Worm (Caenorhabditis elegans) whole organism, mixed stage, embryonic: Measurements from ENCODE around the gene T13F2.2.

Source experiments
- M03D4.4 ChIP-seq: sonication (generic microtip); optimal IDR thresholded peaks from 2 replicates; lab custom pipeline; 2017; ENCODE audit warnings: mild to moderate bottlenecking, missing genetic modification characterization, missing compliant biosample characterization
- blmp-1 ChIP-seq: fragments of 150-350 bp; optimal IDR thresholded peaks from 2 replicates; lab custom pipeline; 2014; ENCODE audit warnings: missing biosample characterization, missing genetic modification characterization
- ceh-39 ChIP-seq: fragments of 150-350 bp; optimal IDR thresholded peaks from 2 replicates; lab custom pipeline; 2014; ENCODE audit warnings: missing biosample characterization, missing genetic modification characterization
- ceh-43 ChIP-seq: fragments of 200-800 bp; sonication (Bioruptor generic); optimal IDR thresholded peaks from 2 replicates; lab custom pipeline; 2018; ENCODE audit warnings: mild to moderate bottlenecking, missing genetic modification characterization, moderate library complexity, missing compliant biosample characterization
- ceh-83 ChIP-seq: fragments of 200-800 bp; sonication (Bioruptor generic); optimal IDR thresholded peaks from 2 replicates; lab custom pipeline; 2018; ENCODE audit warnings: mild to moderate bottlenecking, missing genetic modification characterization, missing compliant biosample characterization
- ces-1 ChIP-seq: fragments of 150-350 bp; optimal IDR thresholded peaks from 2 replicates; lab custom pipeline; 2014; ENCODE audit warnings: missing biosample characterization, missing genetic modification reagents, missing genetic modification characterization
- cnd-1 ChIP-seq: fragments of 200-800 bp; sonication (Bioruptor generic); optimal IDR thresholded peaks from 2 replicates; lab custom pipeline; 2018; ENCODE audit warnings: mild to moderate bottlenecking, missing genetic modification characterization, missing compliant biosample characterization
- drap-1 ChIP-seq: fragments of 200-800 bp; sonication (Bioruptor generic); optimal IDR thresholded peaks from 3 replicates; lab custom pipeline; 2018; ENCODE audit warnings: mild to moderate bottlenecking, missing genetic modification characterization, missing compliant biosample characterization
- elt-1 ChIP-seq: sonication (generic microtip); optimal IDR thresholded peaks from 2 replicates; lab custom pipeline; 2017; ENCODE audit warnings: missing genetic modification characterization, mild to moderate bottlenecking, missing compliant biosample characterization, antibody characterized with exemption, moderate library complexity, borderline replicate concordance; ENCODE audit not compliant: insufficient read depth
- elt-3 ChIP-seq: fragments of 150-350 bp; optimal IDR thresholded peaks from 2 replicates; lab custom pipeline; 2014; ENCODE audit warnings: missing biosample characterization, missing genetic modification characterization
- flh-1 ChIP-seq: fragments of 200-800 bp; sonication (Bioruptor generic); optimal IDR thresholded peaks from 2 replicates; lab custom pipeline; 2018; ENCODE audit warnings: mild to moderate bottlenecking, missing genetic modification characterization, moderate library complexity, missing compliant biosample characterization
- ham-2 ChIP-seq: fragments of 200-800 bp; sonication (Bioruptor generic); optimal IDR thresholded peaks from 2 replicates; lab custom pipeline; 2018; ENCODE audit warnings: mild to moderate bottlenecking, missing genetic modification characterization, missing compliant biosample characterization
- hlh-1 ChIP-seq: fragments of 150-350 bp; optimal IDR thresholded peaks from 2 replicates; lab custom pipeline; 2014; ENCODE audit warnings: missing biosample characterization, missing genetic modification reagents, missing genetic modification characterization
- lin-13 ChIP-seq: fragments of 150-350 bp; optimal IDR thresholded peaks from 2 replicates; lab custom pipeline; 2014; ENCODE audit warnings: missing biosample characterization, missing genetic modification characterization
- lin-32 ChIP-seq: fragments of 200-800 bp; sonication (Bioruptor generic); optimal IDR thresholded peaks from 2 replicates; lab custom pipeline; 2018; ENCODE audit warnings: mild to moderate bottlenecking, missing genetic modification characterization, missing compliant biosample characterization
- lsy-2 ChIP-seq: fragments of 150-350 bp; optimal IDR thresholded peaks from 2 replicates; lab custom pipeline; 2014; ENCODE audit warnings: missing biosample characterization, missing genetic modification characterization
- mab-5 ChIP-seq: fragments of 150-350 bp; optimal IDR thresholded peaks from 2 replicates; lab custom pipeline; 2014; ENCODE audit warnings: missing biosample characterization, missing genetic modification characterization
- mep-1 ChIP-seq: fragments of 150-350 bp; optimal IDR thresholded peaks from 2 replicates; lab custom pipeline; 2017; ENCODE audit warnings: missing biosample characterization, missing genetic modification reagents, missing genetic modification characterization, inconsistent platforms
- mls-2 ChIP-seq: sonication (generic microtip); optimal IDR thresholded peaks from 2 replicates; lab custom pipeline; 2016; ENCODE audit warnings: mild to moderate bottlenecking, missing genetic modification characterization, moderate library complexity, missing compliant biosample characterization
- nhr-2 ChIP-seq: fragments of 150-350 bp; optimal IDR thresholded peaks from 2 replicates; lab custom pipeline; 2014; ENCODE audit warnings: missing biosample characterization, missing genetic modification characterization
- nhr-237 ChIP-seq: fragments of 150-350 bp; optimal IDR thresholded peaks from 2 replicates; lab custom pipeline; 2014; ENCODE audit warnings: missing biosample characterization, missing genetic modification characterization
- nhr-28 ChIP-seq: fragments of 150-350 bp; optimal IDR thresholded peaks from 2 replicates; lab custom pipeline; 2014; ENCODE audit warnings: missing biosample characterization, missing genetic modification characterization
- nhr-76 ChIP-seq: sonication (generic microtip); optimal IDR thresholded peaks from 2 replicates; lab custom pipeline; 2017; ENCODE audit warnings: missing biosample characterization, missing genetic modification characterization
- pha-4 ChIP-seq: fragments of 150-350 bp; optimal IDR thresholded peaks from 2 replicates; lab custom pipeline; 2018; ENCODE audit warnings: missing biosample characterization, missing genetic modification reagents, missing genetic modification characterization
- sem-2 ChIP-seq: fragments of 200-800 bp; sonication (Bioruptor generic); optimal IDR thresholded peaks from 2 replicates; lab custom pipeline; 2018; ENCODE audit warnings: mild to moderate bottlenecking, missing genetic modification characterization, missing compliant biosample characterization
- snpc-4 ChIP-seq: fragments of 150-350 bp; optimal IDR thresholded peaks from 2 replicates; lab custom pipeline; 2014; ENCODE audit warnings: missing biosample characterization, missing genetic modification characterization
- sptf-1 ChIP-seq: sonication (generic microtip); optimal IDR thresholded peaks from 2 replicates; lab custom pipeline; 2017; ENCODE audit warnings: mild to moderate bottlenecking, missing genetic modification characterization, moderate library complexity, missing compliant biosample characterization
- tbx-8 ChIP-seq: fragments of 200-800 bp; sonication (Bioruptor generic); optimal IDR thresholded peaks from 2 replicates; lab custom pipeline; 2018; ENCODE audit warnings: mild to moderate bottlenecking, missing genetic modification characterization, moderate library complexity, missing compliant biosample characterization
- unc-120 ChIP-seq: sonication (generic microtip); optimal IDR thresholded peaks from 2 replicates; lab custom pipeline; 2017; ENCODE audit warnings: missing genetic modification characterization, missing compliant biosample characterization; ENCODE audit not compliant: poor library complexity, severe bottlenecking
- unc-39 ChIP-seq: fragments of 150-350 bp; optimal IDR thresholded peaks from 2 replicates; lab custom pipeline; 2014; ENCODE audit warnings: missing biosample characterization, missing genetic modification characterization
- unc-62 ChIP-seq: fragments of 150-350 bp; optimal IDR thresholded peaks from 2 replicates; lab custom pipeline; 2014; ENCODE audit warnings: missing biosample characterization, missing genetic modification reagents, missing genetic modification characterization
- zip-8 ChIP-seq: fragments of 150-350 bp; optimal IDR thresholded peaks from 2 replicates; lab custom pipeline; 2014; ENCODE audit warnings: missing biosample characterization, missing genetic modification characterization
- ztf-11 ChIP-seq: fragments of 150-350 bp; optimal IDR thresholded peaks from 2 replicates; lab custom pipeline; 2014; ENCODE audit warnings: missing biosample characterization, missing genetic modification characterization

Gene T13F2.2

ce11 chrIV:9790708-9791107 lies 6.4 kb downstream of the T13F2.2 start:
- TF ChIP-seq zip-8, result no peak
- TF ChIP-seq ceh-39 (tag; lab: Kevin White, UChicago), result no peak
- no peak for TF ChIP-seq unc-39 (tag; lab: Kevin White, UChicago)
- no peak for TF ChIP-seq mls-2 (tag; lab: Kevin White, UChicago)
- no peak for TF ChIP-seq ztf-11 (tag; lab: Kevin White, UChicago)
- TF ChIP-seq lin-32 (GFP tag; lab: Kevin White, UChicago), result no peak
- no peak for TF ChIP-seq ceh-83 (GFP tag; lab: Kevin White, UChicago)
- TF ChIP-seq M03D4.4, result no peak
- TF ChIP-seq cnd-1 (tag; lab: Kevin White, UChicago), result no peak
- TF ChIP-seq lin-13 (tag; lab: Kevin White, UChicago), result no peak
- TF ChIP-seq snpc-4 (tag; lab: Kevin White, UChicago), result no peak
- no peak for TF ChIP-seq nhr-28 (tag; lab: Kevin White, UChicago)

ce11 chrIV:9789496-9789895 lies 7.7 kb downstream of the T13F2.2 start, which contains the start of gene T13F2.4:
Gene T13F2.4, plus strand, starts transcription at chrIV:9789796.
- TF ChIP-seq nhr-2 (tag; lab: Kevin White, UChicago) (no peak), nhr-28 (tag; lab: Kevin White, UChicago) (no peak), ceh-39 (tag; lab: Kevin White, UChicago) (no peak), pha-4 (tag; lab: Kevin White, UChicago) (no peak), unc-39 (tag; lab: Kevin White, UChicago) (no peak), ceh-83 (GFP tag; lab: Kevin White, UChicago) (no peak), lsy-2 (no peak), unc-120 (tag; lab: Kevin White, UChicago) (no peak), sptf-1 (no peak), mab-5 (tag; lab: Kevin White, UChicago) (no peak), drap-1 (GFP tag; lab: Kevin White, UChicago) (no peak), blmp-1 (tag; lab: Kevin White, UChicago) (no peak)

- TF ChIP-seq lsy-2, result no peak
- TF ChIP-seq nhr-76 (tag; lab: Kevin White, UChicago), result no peak
- no peak for TF ChIP-seq unc-39 (tag; lab: Kevin White, UChicago)
- TF ChIP-seq elt-1, result no peak
- TF ChIP-seq mep-1 (tag; lab: Kevin White, UChicago), result no peak
- no peak for TF ChIP-seq drap-1 (GFP tag; lab: Kevin White, UChicago)
- TF ChIP-seq sptf-1, result no peak
- no peak for TF ChIP-seq unc-62
- no peak for TF ChIP-seq sem-2 (GFP tag; lab: Kevin White, UChicago)
- no peak for TF ChIP-seq flh-1 (GFP tag; lab: Kevin White, UChicago)
- no peak for TF ChIP-seq ham-2
- TF ChIP-seq ztf-11 (tag; lab: Kevin White, UChicago), result no peak
- TF ChIP-seq ceh-39 (tag; lab: Kevin White, UChicago), result no peak
These were observed 12.5 kb downstream of the T13F2.2 start, which contains the start of gene sre-4 for ce11 chrIV:9784689-9785088. Gene sre-4, minus strand, starts transcription at chrIV:9784789.

ce11 chrIV:9778016-9778415 lies 19.1 kb downstream of the T13F2.2 start, which contains the start of gene T13F2.6:
Gene T13F2.6, plus strand, starts transcription at chrIV:9778321.
- TF ChIP-seq elt-3 (no peak), unc-62 (no peak), hlh-1 (tag; lab: Kevin White, UChicago) (no peak), tbx-8 (no peak), M03D4.4 (no peak)
- TF ChIP-seq, all 35 proteins: peak for 0

DNA sequence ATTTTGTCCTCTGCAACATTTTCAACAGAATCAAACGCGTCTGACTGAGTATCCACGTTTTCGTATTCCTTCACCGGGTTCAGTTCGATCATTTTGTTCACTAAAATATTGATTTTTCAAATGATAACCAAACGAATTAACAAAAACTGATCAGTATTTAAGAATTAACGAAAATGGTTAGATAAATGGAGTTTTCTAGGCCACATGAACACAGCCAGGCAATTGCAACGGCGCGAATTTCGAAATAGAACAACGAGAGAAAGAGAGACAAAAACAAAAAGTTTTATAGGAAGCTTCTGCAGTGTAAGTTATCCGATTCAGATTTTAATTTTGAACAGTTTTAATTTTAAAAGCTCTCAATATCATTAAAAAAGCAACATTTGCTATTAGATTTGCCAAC lies 19.6 kb downstream of the T13F2.2 start, which contains the start of gene sna-2:
sna-2 (minus strand) TSS at position 100 of the 400 bp plus-strand sequence.
- TF ChIP-seq ceh-43 (no peak), unc-39 (tag; lab: Kevin White, UChicago) (no peak), ztf-11 (tag; lab: Kevin White, UChicago) (no peak), sem-2 (GFP tag; lab: Kevin White, UChicago) (no peak), nhr-237 (tag; lab: Kevin White, UChicago) (peak; percentile 26), snpc-4 (tag; lab: Kevin White, UChicago) (no peak), ces-1 (GFP tag; lab: Kevin White, UChicago) (peak; percentile 47), lin-13 (tag; lab: Kevin White, UChicago) (no peak), blmp-1 (tag; lab: Kevin White, UChicago) (no peak), lin-32 (GFP tag; lab: Kevin White, UChicago) (no peak), mep-1 (tag; lab: Kevin White, UChicago) (peak; percentile 32)
